Worm (Caenorhabditis elegans): ENCODE data around the gene C42D4.13.

The C42D4.13 gene

ce11 chrIV:7165723-7166122 lies 22.2 kb downstream of the C42D4.13 start, which contains the start of gene rpc-1:
TSS of gene rpc-1 (minus strand) at chrIV:7165748.
- TF ChIP-seq ama-1 (optimal IDR thresholded peaks at IDR 0.05): no peak
- TF ChIP-seq F13C5.2 (tag; optimal IDR thresholded peaks at IDR 0.05): peak; percentile 3
- no peak for TF ChIP-seq ceh-36 (tag; optimal IDR thresholded peaks at IDR 0.05)

- TF ChIP-seq hnd-1 (tag; optimal IDR thresholded peaks at IDR 0.05): no peak
- TF ChIP-seq ceh-13 (GFP tag; optimal IDR thresholded peaks at IDR 0.05): no peak
- no peak for TF ChIP-seq ama-1 (optimal IDR thresholded peaks at IDR 0.05)
- no peak for TF ChIP-seq tbx-11 (GFP tag; IDR thresholded peaks at IDR 0.05)
- TF ChIP-seq pes-1 (GFP tag; IDR thresholded peaks at IDR 0.05): no peak
- TF ChIP-seq ets-7 (tag; optimal IDR thresholded peaks at IDR 0.05): no peak
- TF ChIP-seq flt-1 (GFP tag; IDR thresholded peaks at IDR 0.05): no peak
- no peak for TF ChIP-seq B0310.2 (tag; optimal IDR thresholded peaks at IDR 0.05)
- no peak for TF ChIP-seq hmg-4 (GFP tag; optimal IDR thresholded peaks at IDR 0.05)
- TF ChIP-seq scrt-1 (GFP tag; IDR thresholded peaks at IDR 0.05): no peak
These were observed 28.3 kb downstream of the C42D4.13 start for ce11 chrIV:7159586-7159985.

ce11 chrIV:7158161-7158560 lies 29.8 kb downstream of the C42D4.13 start:
- TF ChIP-seq aly-1 (tag; optimal IDR thresholded peaks at IDR 0.05) (no peak), ceh-13 (GFP tag; optimal IDR thresholded peaks at IDR 0.05) (no peak), flt-1 (GFP tag; IDR thresholded peaks at IDR 0.05) (no peak), hmg-4 (GFP tag; optimal IDR thresholded peaks at IDR 0.05) (no peak), scrt-1 (GFP tag; IDR thresholded peaks at IDR 0.05) (no peak), pes-1 (GFP tag; IDR thresholded peaks at IDR 0.05) (no peak), tbx-11 (GFP tag; IDR thresholded peaks at IDR 0.05) (no peak), hmbx-1 (tag; optimal IDR thresholded peaks at IDR 0.05) (no peak)

- TF ChIP-seq scrt-1 (GFP tag; IDR thresholded peaks at IDR 0.05) (no peak), pes-1 (GFP tag; IDR thresholded peaks at IDR 0.05) (no peak), flt-1 (GFP tag; IDR thresholded peaks at IDR 0.05) (no peak), hnd-1 (tag; optimal IDR thresholded peaks at IDR 0.05) (no peak), tbx-37 (GFP tag; conservative IDR thresholded peaks at IDR 0.05) (no peak), tra-4 (tag; optimal IDR thresholded peaks at IDR 0.05) (no peak), ama-1 (optimal IDR thresholded peaks at IDR 0.05) (no peak), hmbx-1 (tag; optimal IDR thresholded peaks at IDR 0.05) (no peak), ceh-36 (tag; optimal IDR thresholded peaks at IDR 0.05) (no peak), F13C5.2 (tag; optimal IDR thresholded peaks at IDR 0.05) (no peak), ceh-13 (GFP tag; optimal IDR thresholded peaks at IDR 0.05) (no peak), tbx-11 (GFP tag; IDR thresholded peaks at IDR 0.05) (no peak), sea-1 (GFP tag; conservative IDR thresholded peaks at IDR 0.05) (no peak), ets-7 (tag; optimal IDR thresholded peaks at IDR 0.05) (no peak), B0310.2 (tag; optimal IDR thresholded peaks at IDR 0.05) (no peak), hmg-4 (GFP tag; optimal IDR thresholded peaks at IDR 0.05) (no peak), aly-1 (tag; optimal IDR thresholded peaks at IDR 0.05) (no peak)
These were observed 31.6 kb downstream of the C42D4.13 start, which contains the start of gene maph-9 for ce11 chrIV:7156356-7156755. TSS of gene maph-9 (plus strand) at chrIV:7156628.

- no peak for TF ChIP-seq flt-1 (GFP tag; IDR thresholded peaks at IDR 0.05)
- no peak for TF ChIP-seq ets-7 (tag; optimal IDR thresholded peaks at IDR 0.05)
- no peak for TF ChIP-seq tra-4 (tag; optimal IDR thresholded peaks at IDR 0.05)
- no peak for TF ChIP-seq hmbx-1 (tag; optimal IDR thresholded peaks at IDR 0.05)
- TF ChIP-seq scrt-1 (GFP tag; IDR thresholded peaks at IDR 0.05): no peak
These were observed 33.6 kb downstream of the C42D4.13 start, which contains the start of gene C34D4.2 for ce11 chrIV:7154356-7154755. TSS of gene C34D4.2 (plus strand) at chrIV:7154656.

ce11 chrIV:7153362-7153761 lies 34.6 kb downstream of the C42D4.13 start, which contains the start of gene C34D4.3:
TSS of gene C34D4.3 (plus strand) at chrIV:7153662.
- TF ChIP-seq hnd-1 (tag; optimal IDR thresholded peaks at IDR 0.05) (no peak), scrt-1 (GFP tag; IDR thresholded peaks at IDR 0.05) (no peak), tbx-37 (GFP tag; conservative IDR thresholded peaks at IDR 0.05) (no peak), flt-1 (GFP tag; IDR thresholded peaks at IDR 0.05) (no peak), pes-1 (GFP tag; IDR thresholded peaks at IDR 0.05) (no peak), hmbx-1 (tag; optimal IDR thresholded peaks at IDR 0.05) (no peak), B0310.2 (tag; optimal IDR thresholded peaks at IDR 0.05) (no peak), hmg-4 (GFP tag; optimal IDR thresholded peaks at IDR 0.05) (no peak), sea-1 (GFP tag; conservative IDR thresholded peaks at IDR 0.05) (no peak), ceh-36 (tag; optimal IDR thresholded peaks at IDR 0.05) (no peak), ets-7 (tag; optimal IDR thresholded peaks at IDR 0.05) (no peak), aly-1 (tag; optimal IDR thresholded peaks at IDR 0.05) (no peak)

- TF ChIP-seq hmbx-1 (tag; optimal IDR thresholded peaks at IDR 0.05): no peak
- TF ChIP-seq hnd-1 (tag; optimal IDR thresholded peaks at IDR 0.05): no peak
- no peak for TF ChIP-seq ceh-13 (GFP tag; optimal IDR thresholded peaks at IDR 0.05)
- no peak for TF ChIP-seq tra-4 (tag; optimal IDR thresholded peaks at IDR 0.05)
- TF ChIP-seq hmg-4 (GFP tag; optimal IDR thresholded peaks at IDR 0.05): no peak
- no peak for TF ChIP-seq aly-1 (tag; optimal IDR thresholded peaks at IDR 0.05)
- TF ChIP-seq ets-7 (tag; optimal IDR thresholded peaks at IDR 0.05): no peak
These were observed 35.5 kb downstream of the C42D4.13 start, which contains the start of gene col-113 for ce11 chrIV:7152409-7152808. TSS of gene col-113 (minus strand) at chrIV:7152509.

ce11 chrIV:7149020-7149601 lies 38.8 kb downstream of the C42D4.13 start, which contains the start of gene C34D4.4:
TSS of gene C34D4.4 (plus strand) at chrIV:7149361.
- TF ChIP-seq pes-1 (GFP tag; IDR thresholded peaks at IDR 0.05) (no peak), hmg-4 (GFP tag; optimal IDR thresholded peaks at IDR 0.05) (peak; percentile 14)
